Fruit fly (Drosophila melanogaster) whole organism, pupa: ENCODE results near the gene chif.

Source experiments
- CG8301 ChIP-seq: fragments of 200-800 bp; sonication (Bioruptor generic); optimal IDR thresholded peaks from 2 replicates; lab custom pipeline; 2018; ENCODE audit warnings: missing biosample characterization, mild to moderate bottlenecking, missing genetic modification characterization
- Ets98B ChIP-seq: fragments of 200-800 bp; sonication (Bioruptor generic); IDR thresholded peaks from 2 replicates; pipeline ENCODE4 v1.3.6; 2022; ENCODE audit warnings: missing biosample characterization, missing genetic modification characterization

Gene chif

dm6 chr2L:16292975-16293501 is 59.4 kb downstream of the chif start, which contains the start of gene CG13258:
Gene CG13258 (minus strand): TSS chr2L:16293025.
- TF ChIP-seq CG8301 (tag; lab: Kevin White, UChicago) = no peak
- peak; percentile 16; the same call in 1 of the 2 replicates for TF ChIP-seq Ets98B (GFP tag; lab: Robert Waterston, UW)
